Fruit fly (Drosophila melanogaster): Measurements from ENCODE around the gene D19A.
A peak's percentile ranks its signal among the peaks of the same experiment; 100 is the strongest.

Gene D19A

dm6 chr3L:6217806-6218205, 28.9 kb upstream of the D19A start, which contains the start of gene LanA (continued):
- 0 out of 3 replicates have a peak, but pooled peaks have one; percentile 46 for TF ChIP-seq gce (GFP tag; IDR thresholded peaks at IDR 0.05)
- no peak for TF ChIP-seq CG4617 (GFP tag; optimal IDR thresholded peaks at IDR 0.05; ENCODE audit: borderline replicate concordance)
- TF ChIP-seq amos (GFP tag; IDR thresholded peaks at IDR 0.05; ENCODE audit: partially characterized antibody), result peak; percentile 23; the same call in 1 of the 2 replicates
- TF ChIP-seq CG31224 (GFP tag; IDR thresholded peaks at IDR 0.05), result no peak
- 0 out of 2 replicates have a peak, but pooled peaks have one; percentile 41 for TF ChIP-seq NFAT (GFP tag; IDR thresholded peaks at IDR 0.05)
- TF ChIP-seq jigr1 (GFP tag; IDR thresholded peaks at IDR 0.05), result no peak
- no peak for TF ChIP-seq PHDP (tag; optimal IDR thresholded peaks at IDR 0.05)
- TF ChIP-seq btn (GFP tag; optimal IDR thresholded peaks at IDR 0.05), result no peak
- no peak for TF ChIP-seq oc (tag; optimal IDR thresholded peaks at IDR 0.05)
- no peak for TF ChIP-seq Chrac-16 (GFP tag; optimal IDR thresholded peaks at IDR 0.05)
- no peak for TF ChIP-seq Ets97D (GFP tag; optimal IDR thresholded peaks at IDR 0.05)
- TF ChIP-seq CG1233 (GFP tag; optimal IDR thresholded peaks at IDR 0.05), result no peak
- no peak for TF ChIP-seq BEAF-32 (GFP tag; optimal IDR thresholded peaks at IDR 0.05)
- no peak for TF ChIP-seq CG3065 (GFP tag; optimal IDR thresholded peaks at IDR 0.05)
- TF ChIP-seq vvl (GFP tag; IDR thresholded peaks at IDR 0.05), result peak; percentile 18; the same call in 1 of the 2 replicates
- TF ChIP-seq CG4820 (GFP tag; optimal IDR thresholded peaks at IDR 0.05), result no peak
- no peak for TF ChIP-seq CG17385 (GFP tag; optimal IDR thresholded peaks at IDR 0.05)
- no peak for TF ChIP-seq bigmax (GFP tag; optimal IDR thresholded peaks at IDR 0.05)
- TF ChIP-seq CG11456 (GFP tag; IDR thresholded peaks at IDR 0.05), result no peak
- no peak for TF ChIP-seq ap (GFP tag; IDR thresholded peaks at IDR 0.05)
- TF ChIP-seq CG13624 (GFP tag; optimal IDR thresholded peaks at IDR 0.05), result no peak
- no peak for TF ChIP-seq GATAe (GFP tag; conservative IDR thresholded peaks at IDR 0.05)
- TF ChIP-seq caup (GFP tag; optimal IDR thresholded peaks at IDR 0.05; ENCODE audit: severe bottlenecking), result peak; percentile 32
- TF ChIP-seq CG33557 (GFP tag; optimal IDR thresholded peaks at IDR 0.05), result peak; percentile 12
- peak; percentile 31; the same call in 1 of the 3 replicates for TF ChIP-seq otp (GFP tag; IDR thresholded peaks at IDR 0.05)
- TF ChIP-seq Dfd (GFP tag; optimal IDR thresholded peaks at IDR 0.05), result no peak
- TF ChIP-seq sens-2 (GFP tag; IDR thresholded peaks at IDR 0.05), result 0 out of 2 replicates have a peak, but pooled peaks have one; percentile 31
- TF ChIP-seq klu (GFP tag; IDR thresholded peaks at IDR 0.05), result no peak
- no peak for TF ChIP-seq cwo (GFP tag; optimal IDR thresholded peaks at IDR 0.05)
- peak; percentile 59 for TF ChIP-seq MTF-1 (GFP tag; optimal IDR thresholded peaks at IDR 0.05; ENCODE audit: borderline replicate concordance)
- TF ChIP-seq Rfx (GFP tag; IDR thresholded peaks at IDR 0.05), result peak; percentile 30; the same call in 1 of the 2 replicates
- no peak for TF ChIP-seq stc (GFP tag; IDR thresholded peaks at IDR 0.05)
- TF ChIP-seq CG17612 (GFP tag; IDR thresholded peaks at IDR 0.05), result no peak
- 0 out of 2 replicates have a peak, but pooled peaks have one; percentile 8 for TF ChIP-seq CG32767 (GFP tag; IDR thresholded peaks at IDR 0.05)
- TF ChIP-seq CrebB (tag; optimal IDR thresholded peaks at IDR 0.05), result no peak
- no peak for TF ChIP-seq CG12104 (GFP tag; optimal IDR thresholded peaks at IDR 0.05)
- no peak for TF ChIP-seq nerfin-1 (tag; optimal IDR thresholded peaks at IDR 0.05)
- peak; percentile 49; the same call in 2 of the 3 replicates for TF ChIP-seq ci (GFP tag; IDR thresholded peaks at IDR 0.05)
- peak; percentile 19 for TF ChIP-seq sd (tag; optimal IDR thresholded peaks at IDR 0.05)
- no peak for TF ChIP-seq Poxn (GFP tag; IDR thresholded peaks at IDR 0.05)
- TF ChIP-seq lab (GFP tag; optimal IDR thresholded peaks at IDR 0.05), result peak; percentile 15
- no peak for TF ChIP-seq jumu (GFP tag; optimal IDR thresholded peaks at IDR 0.05)
- peak; percentile 7 for TF ChIP-seq CG4707 (GFP tag; optimal IDR thresholded peaks at IDR 0.05)
- TF ChIP-seq HLH3B (GFP tag; IDR thresholded peaks at IDR 0.05), result no peak; the same call in 1 of the 2 replicates
- TF ChIP-seq CG16815 (GFP tag; optimal IDR thresholded peaks at IDR 0.05), result no peak
- TF ChIP-seq Asciz (GFP tag; optimal IDR thresholded peaks at IDR 0.05), result no peak
- TF ChIP-seq h (optimal IDR thresholded peaks at IDR 0.05), result no peak
- peak; percentile 71; the same call in 2 of the 3 replicates for TF ChIP-seq CG2199 (GFP tag; IDR thresholded peaks at IDR 0.05)
- TF ChIP-seq salm (tag; optimal IDR thresholded peaks at IDR 0.05), result peak; percentile 36
- TF ChIP-seq CG32532 (GFP tag; IDR thresholded peaks at IDR 0.05), result peak; percentile 27; the same call in 1 of the 2 replicates
- no peak for TF ChIP-seq CG11696 (GFP tag; IDR thresholded peaks at IDR 0.05)
